Worm (Caenorhabditis elegans): ENCODE measurements around the gene F20H11.1.
A peak's percentile ranks its signal among the peaks of the same experiment; 100 is the strongest.

F20H11.1 gene

DNA sequence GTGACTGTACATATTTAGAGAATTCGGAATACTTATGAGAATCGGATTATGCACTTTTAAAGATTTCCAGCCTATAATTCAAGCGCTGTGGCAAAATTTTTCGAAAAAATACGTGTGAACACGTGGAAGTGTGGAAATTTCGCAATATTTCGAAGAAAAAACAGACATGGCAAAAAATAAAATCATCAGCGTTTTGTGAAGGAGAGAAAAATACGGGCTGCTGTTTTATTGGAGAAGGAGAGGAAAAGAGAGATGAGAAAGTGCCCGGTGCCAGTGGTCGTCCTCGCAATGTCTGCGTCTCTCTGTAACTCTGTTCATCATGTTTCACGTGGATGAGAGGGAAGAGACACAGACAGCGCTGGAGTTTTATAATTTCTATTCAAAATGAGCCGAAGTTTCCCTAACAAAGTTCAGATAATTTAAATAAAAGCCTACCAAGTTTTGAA, 14.1 kb upstream of the F20H11.1 start (continued):
- TF ChIP-seq F23B12.7 (tag; optimal IDR thresholded peaks at IDR 0.05; ENCODE audit: insufficient read depth) (no peak), xnd-1 (tag; optimal IDR thresholded peaks at IDR 0.05) (peak; percentile 3), Y56A3A.18 (GFP tag; IDR thresholded peaks at IDR 0.05) (peak; percentile 88), chd-7 (tag; optimal IDR thresholded peaks at IDR 0.05) (peak; percentile 95), ceh-40 (GFP tag; IDR thresholded peaks at IDR 0.05) (no peak), attf-6 (GFP tag; IDR thresholded peaks at IDR 0.05) (0 out of 2 replicates have a peak, but pooled peaks have one; percentile 12), ztf-3 (GFP tag; optimal IDR thresholded peaks at IDR 0.05) (no peak), F10E7.11 (tag; optimal IDR thresholded peaks at IDR 0.05) (peak; percentile 74), ztf-26 (tag; optimal IDR thresholded peaks at IDR 0.05) (peak; percentile 64), ceh-100 (GFP tag; IDR thresholded peaks at IDR 0.05) (0 out of 2 replicates have a peak, but pooled peaks have one; percentile 24), ztf-6 (GFP tag; IDR thresholded peaks at IDR 0.05) (no peak), athp-1 (tag; optimal IDR thresholded peaks at IDR 0.05) (peak; percentile 88), Y53F4B.3 (GFP tag; IDR thresholded peaks at IDR 0.05) (no peak), lsy-27 (tag; optimal IDR thresholded peaks at IDR 0.05; ENCODE audit: borderline replicate concordance, insufficient read depth) (no peak), sea-2 (GFP tag; IDR thresholded peaks at IDR 0.05) (no peak), nhr-80 (tag; optimal IDR thresholded peaks at IDR 0.05) (peak; percentile 40), ama-1 (optimal IDR thresholded peaks at IDR 0.05) (peak; percentile 80), ama-1 (GFP tag; optimal IDR thresholded peaks at IDR 0.05) (peak in 1 of 2 experiments; percentile 52), B0019.2 (GFP tag; conservative IDR thresholded peaks at IDR 0.05) (no peak), cebp-1 (GFP tag; IDR thresholded peaks at IDR 0.05) (peak; percentile 96), cebp-1 (tag; optimal IDR thresholded peaks at IDR 0.05) (peak; percentile 99), aptf-3 (GFP tag; IDR thresholded peaks at IDR 0.05) (0 out of 2 replicates have a peak, but pooled peaks have one; percentile 56), egl-18 (GFP tag; IDR thresholded peaks at IDR 0.05) (no peak), lir-1 (GFP tag; conservative IDR thresholded peaks at IDR 0.05) (no peak), ztf-18 (tag; optimal IDR thresholded peaks at IDR 0.05) (peak; percentile 51), aptf-2 (GFP tag; conservative IDR thresholded peaks at IDR 0.05) (no peak), tlf-1 (GFP tag; optimal IDR thresholded peaks at IDR 0.05) (peak; percentile 85), nhr-90 (tag; optimal IDR thresholded peaks at IDR 0.05) (peak; percentile 49), sptf-2 (GFP tag; optimal IDR thresholded peaks at IDR 0.05) (no peak), nhr-27 (tag; optimal IDR thresholded peaks at IDR 0.05) (no peak), dox-1 (GFP tag; IDR thresholded peaks at IDR 0.05) (peak; percentile 72), mcd-1 (GFP tag; IDR thresholded peaks at IDR 0.05) (peak; percentile 72), C06A6.2 (GFP tag; conservative IDR thresholded peaks at IDR 0.05) (peak; percentile 61), Y53G8AR.9 (GFP tag; conservative IDR thresholded peaks at IDR 0.05) (peak; percentile 89), snpc-3.4 (tag; optimal IDR thresholded peaks at IDR 0.05) (peak; percentile 58), F57A8.1 (GFP tag; optimal IDR thresholded peaks at IDR 0.05) (no peak), C17E4.6 (GFP tag; IDR thresholded peaks at IDR 0.05) (peak; percentile 61; the same call in 1 of the 2 replicates), bed-2 (GFP tag; IDR thresholded peaks at IDR 0.05) (no peak)

DNA sequence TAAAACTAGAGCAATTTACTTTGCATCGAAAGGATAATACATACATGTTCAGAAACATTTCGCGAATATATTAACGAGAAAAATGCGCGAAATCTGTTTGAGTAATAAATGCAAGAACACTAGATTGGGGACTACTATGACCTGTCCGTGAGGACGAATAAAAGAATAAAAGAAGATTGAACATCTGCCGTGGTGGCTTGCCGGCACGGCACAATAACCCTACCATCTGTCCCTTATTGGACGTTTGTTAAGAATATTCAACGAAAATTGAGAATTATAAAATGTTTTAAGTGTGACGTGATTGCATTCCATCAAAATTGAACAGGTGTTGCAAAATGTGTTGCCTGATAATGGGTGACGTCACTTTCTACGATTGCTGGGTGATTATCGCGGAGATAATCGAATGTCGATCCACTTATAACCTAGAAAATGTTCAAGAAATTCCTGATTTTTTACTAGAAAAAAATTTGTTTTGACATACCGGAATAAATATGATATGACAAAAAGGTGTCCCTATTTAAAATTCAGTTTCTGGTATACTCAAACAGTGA, 13.5 kb upstream of the F20H11.1 start:
- 0 out of 2 replicates have a peak, but pooled peaks have one; percentile 30 for TF ChIP-seq nfyb-1 (GFP tag; IDR thresholded peaks at IDR 0.05)
- 0 out of 2 replicates have a peak, but pooled peaks have one; percentile 11 for TF ChIP-seq Y95B8A.8 (GFP tag; IDR thresholded peaks at IDR 0.05)
- TF ChIP-seq K12H6.12 (tag; optimal IDR thresholded peaks at IDR 0.05): no peak
- TF ChIP-seq hrde-1 (tag; optimal IDR thresholded peaks at IDR 0.05; ENCODE audit: borderline replicate concordance): no peak
- TF ChIP-seq hmg-20 (GFP tag; IDR thresholded peaks at IDR 0.05): no peak
- 0 out of 2 replicates have a peak, but pooled peaks have one; percentile 16 for TF ChIP-seq Y56A3A.18 (GFP tag; IDR thresholded peaks at IDR 0.05)
- no peak for TF ChIP-seq tbp1 (GFP tag; optimal IDR thresholded peaks at IDR 0.05)
- TF ChIP-seq tlf-1 (GFP tag; optimal IDR thresholded peaks at IDR 0.05): no peak
- TF ChIP-seq atf-7 (tag; optimal IDR thresholded peaks at IDR 0.05): peak; percentile 11
- no peak for TF ChIP-seq ama-1 (optimal IDR thresholded peaks at IDR 0.05)
- peak in 1 of 2 experiments; percentile 5 for TF ChIP-seq ama-1 (GFP tag; optimal IDR thresholded peaks at IDR 0.05)
